Worm (Caenorhabditis elegans) whole organism, L3 larva: ENCODE measurements around the gene clc-3.

Source experiments
- ZK546.5 ChIP-seq: sonication (generic microtip); optimal IDR thresholded peaks from 2 replicates; lab custom pipeline; 2017; ENCODE audit warnings: missing biosample characterization, missing genetic modification characterization
- ama-1 ChIP-seq: fragments of 150-350 bp; optimal IDR thresholded peaks from 2 replicates; lab custom pipeline; 2018
- ceh-16 ChIP-seq: sonication (generic microtip); optimal IDR thresholded peaks from 2 replicates; lab custom pipeline; 2017; ENCODE audit warnings: missing biosample characterization, missing genetic modification characterization
- daf-12 ChIP-seq: fragments of 150-350 bp; optimal IDR thresholded peaks from 2 replicates; lab custom pipeline; 2014; ENCODE audit warnings: missing biosample characterization, missing genetic modification reagents, missing genetic modification characterization
- egl-27 ChIP-seq: sonication (generic microtip); optimal IDR thresholded peaks from 4 replicates; lab custom pipeline; 2017; ENCODE audit warnings: missing biosample characterization, missing genetic modification reagents, missing genetic modification characterization
- jun-1 ChIP-seq: fragments of 150-350 bp; optimal IDR thresholded peaks from 2 replicates; lab custom pipeline; 2014; ENCODE audit warnings: missing biosample characterization, missing genetic modification reagents, missing genetic modification characterization
- lin-39 ChIP-seq: fragments of 150-350 bp; optimal IDR thresholded peaks from 2 replicates; lab custom pipeline; 2018; ENCODE audit warnings: missing biosample characterization, missing genetic modification reagents, missing genetic modification characterization
- nhr-237 ChIP-seq: fragments of 150-350 bp; optimal IDR thresholded peaks from 2 replicates; lab custom pipeline; 2014; ENCODE audit warnings: missing biosample characterization, missing genetic modification characterization
- snpc-4 ChIP-seq: fragments of 150-350 bp; optimal IDR thresholded peaks from 2 replicates; lab custom pipeline; 2014; ENCODE audit warnings: missing biosample characterization, missing genetic modification characterization
- tbx-2 ChIP-seq: sonication (generic microtip); optimal IDR thresholded peaks from 2 replicates; lab custom pipeline; 2016; ENCODE audit warnings: mild to moderate bottlenecking, missing genetic modification characterization, missing compliant biosample characterization
- unc-39 ChIP-seq: sonication (generic microtip); optimal IDR thresholded peaks from 4 replicates; lab custom pipeline; 2017; ENCODE audit warnings: missing biosample characterization, missing genetic modification characterization
- zag-1 ChIP-seq: fragments of 150-350 bp; optimal IDR thresholded peaks from 2 replicates; lab custom pipeline; 2014; ENCODE audit warnings: missing biosample characterization, missing genetic modification characterization

DNA sequence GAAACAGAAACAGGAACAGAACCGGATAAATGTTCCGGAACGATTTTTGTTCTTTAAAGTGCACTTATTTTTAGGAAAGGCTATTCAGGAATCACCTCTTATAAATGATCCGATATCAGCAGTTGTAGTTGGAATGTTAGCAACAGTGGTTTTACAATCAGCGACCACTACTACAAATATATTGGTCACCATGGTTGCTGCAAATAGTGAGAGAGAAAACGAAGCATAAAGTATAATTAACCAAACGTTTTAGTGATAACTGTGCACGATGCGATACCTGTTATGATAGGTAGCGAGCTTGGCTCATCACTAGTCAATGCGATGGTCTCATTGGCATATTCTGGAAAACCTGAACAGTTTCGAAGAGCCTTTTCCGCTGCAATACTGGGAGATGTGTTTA, 5.1 kb downstream of the clc-3 start:
- TF ChIP-seq egl-27 (tag; lab: Kevin White, UChicago) (no peak), ama-1 (no peak), nhr-237 (no peak), daf-12 (tag; lab: Kevin White, UChicago) (no peak), tbx-2 (tag; lab: Kevin White, UChicago) (no peak), snpc-4 (no peak), lin-39 (tag; lab: Kevin White, UChicago) (no peak), zag-1 (tag; lab: Kevin White, UChicago) (no peak), jun-1 (tag; lab: Kevin White, UChicago) (no peak), unc-39 (no peak), ceh-16 (tag; lab: Kevin White, UChicago) (no peak), ZK546.5 (tag; lab: Kevin White, UChicago) (no peak)
